Fruit fly (Drosophila melanogaster) whole organism, wandering third instar larva: ENCODE measurements around the gene SMC1.

Source experiments
- CG32264 ChIP-seq: fragments of 200-800 bp; sonication (Bioruptor generic); optimal IDR thresholded peaks from 2 replicates; lab custom pipeline; 2016; ENCODE audit warnings: missing biosample characterization, missing genetic modification characterization
- Hnf4 ChIP-seq: fragments of 200-800 bp; sonication (Bioruptor generic); optimal IDR thresholded peaks from 2 replicates; lab custom pipeline; 2016; ENCODE audit warnings: missing biosample characterization, mild to moderate bottlenecking, missing genetic modification characterization
- Mio ChIP-seq: sonication (Bioruptor generic); optimal IDR thresholded peaks from 2 replicates; lab custom pipeline; 2016; ENCODE audit warnings: missing biosample characterization, missing genetic modification characterization
- brk ChIP-seq: fragments of 200-800 bp; sonication (Bioruptor generic); optimal IDR thresholded peaks from 2 replicates; lab custom pipeline; 2016; ENCODE audit warnings: missing biosample characterization, mild to moderate bottlenecking, missing genetic modification characterization
- dl ChIP-seq, 2 experiments: fragments of 175-275, 200-275 bp in 1 of 2; fragments of 200-275 bp in 1 of 2; sonication (Bioruptor generic); optimal IDR thresholded peaks; lab custom pipeline; 2018; ENCODE audit warnings: mild to moderate bottlenecking in 2 of 2, missing biosample characterization in 2 of 2, missing genetic modification characterization in 2 of 2, moderate library complexity in 2 of 2; ENCODE audit not compliant: partially characterized antibody in 2 of 2, insufficient read depth in 1 of 2
- fru ChIP-seq: fragments of 200-800 bp; sonication (Bioruptor generic); optimal IDR thresholded peaks from 3 replicates; lab custom pipeline; 2016; ENCODE audit warnings: missing biosample characterization, mild to moderate bottlenecking, missing genetic modification characterization
- h ChIP-seq: fragments of 200-800 bp; sonication (Bioruptor generic); optimal IDR thresholded peaks from 3 replicates; lab custom pipeline; 2016; ENCODE audit warnings: missing biosample characterization, mild to moderate bottlenecking, missing genetic modification characterization
- lola ChIP-seq: fragments of >200 bp; optimal IDR thresholded peaks from 2 replicates; lab custom pipeline; 2017; ENCODE audit warnings: missing biosample characterization, missing genetic modification characterization
- pan ChIP-seq: fragments of >200 bp; optimal IDR thresholded peaks from 2 replicates; lab custom pipeline; 2017
- psq ChIP-seq: fragments of 200-800 bp; sonication (Bioruptor generic); optimal IDR thresholded peaks from 3 replicates; lab custom pipeline; 2017; ENCODE audit warnings: missing biosample characterization, mild to moderate bottlenecking, missing genetic modification characterization, moderate library complexity
- rgr ChIP-seq: fragments of 200-800 bp; sonication (Bioruptor generic); optimal IDR thresholded peaks from 3 replicates; lab custom pipeline; 2016; ENCODE audit warnings: missing biosample characterization, mild to moderate bottlenecking, missing genetic modification characterization
- sage ChIP-seq: fragments of 200-800 bp; sonication (Bioruptor generic); optimal IDR thresholded peaks from 2 replicates; lab custom pipeline; 2016; ENCODE audit warnings: missing biosample characterization, mild to moderate bottlenecking, missing genetic modification characterization
- usp ChIP-seq: fragments of >200 bp; optimal IDR thresholded peaks from 2 replicates; lab custom pipeline; 2017; ENCODE audit warnings: missing biosample characterization, missing genetic modification characterization

dm6 chr3R:24031019-24031824 lies 26.9 kb upstream of the SMC1 start:
- TF ChIP-seq sage (GFP tag; lab: Kevin White, UChicago) (no peak), psq (GFP tag; lab: Kevin White, UChicago) (peak; percentile 43), rgr (GFP tag; lab: Kevin White, UChicago) (no peak), Hnf4 (GFP tag; lab: Kevin White, UChicago) (no peak), pan (lab: Kevin White, UChicago) (no peak), CG32264 (GFP tag; lab: Kevin White, UChicago) (no peak), usp (GFP tag; lab: Kevin White, UChicago) (no peak), fru (GFP tag; lab: Kevin White, UChicago) (peak; percentile 29), brk (GFP tag; lab: Kevin White, UChicago) (no peak), lola (GFP tag; lab: Kevin White, UChicago) (no peak), dl (GFP tag; optimal IDR thresholded peaks at IDR 0.05; lab: Kevin White, UChicago; ENCODE audit: insufficient read depth in 1 of 2, partially characterized antibody in 2 of 2) (peak in 1 of 2 experiments; percentile 64), h (peak; percentile 64), Mio (no peak)
